Worm (Caenorhabditis elegans): Measurements from ENCODE around the gene C01C4.2.

C01C4.2 gene

DNA sequence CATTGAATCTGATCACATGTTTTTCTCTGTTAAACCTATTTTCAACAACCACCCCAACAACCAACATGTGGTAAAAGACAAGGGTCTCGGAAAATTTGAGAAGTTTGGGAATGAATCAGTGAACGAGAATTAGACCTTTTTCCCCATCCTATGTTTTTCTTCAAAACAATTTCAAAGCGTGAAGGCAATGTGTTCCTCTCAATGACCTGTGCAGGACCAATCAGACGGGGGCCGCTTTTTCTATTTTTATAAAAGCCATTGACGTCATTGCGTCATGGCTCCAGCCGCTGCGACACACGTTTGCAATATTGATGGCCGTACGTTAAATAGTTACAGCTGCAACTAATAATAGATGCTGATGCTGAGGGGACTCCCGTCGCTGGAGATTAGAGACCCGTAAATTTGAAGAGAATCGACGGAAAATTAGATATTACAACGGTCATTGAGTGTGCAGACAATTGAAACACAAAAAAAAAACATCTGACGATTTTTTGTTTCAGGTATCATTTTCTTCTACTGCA, 3.3 kb upstream of the C01C4.2 start (continued):
- TF ChIP-seq nhr-28 (tag; optimal IDR thresholded peaks at IDR 0.05) (no peak), T26A8.4 (GFP tag; IDR thresholded peaks at IDR 0.05) (no peak), dve-1 (tag; optimal IDR thresholded peaks at IDR 0.05; ENCODE audit: insufficient read depth) (no peak), zag-1 (tag; optimal IDR thresholded peaks at IDR 0.05) (no peak), nhr-111 (GFP tag; optimal IDR thresholded peaks at IDR 0.05) (no peak), nhr-6 (tag; optimal IDR thresholded peaks at IDR 0.05) (no peak), hmg-1.1 (GFP tag; IDR thresholded peaks at IDR 0.05) (0 out of 2 replicates have a peak, but pooled peaks have one; percentile 25), mes-2 (tag; optimal IDR thresholded peaks at IDR 0.05; ENCODE audit: poor library complexity, severe bottlenecking) (no peak), Y75B8A.6 (GFP tag; IDR thresholded peaks at IDR 0.05) (no peak), daf-16 (GFP tag; optimal IDR thresholded peaks at IDR 0.05) (peak in 1 of 2 experiments; percentile 76), daf-16 (tag; optimal IDR thresholded peaks at IDR 0.05) (no peak)

DNA sequence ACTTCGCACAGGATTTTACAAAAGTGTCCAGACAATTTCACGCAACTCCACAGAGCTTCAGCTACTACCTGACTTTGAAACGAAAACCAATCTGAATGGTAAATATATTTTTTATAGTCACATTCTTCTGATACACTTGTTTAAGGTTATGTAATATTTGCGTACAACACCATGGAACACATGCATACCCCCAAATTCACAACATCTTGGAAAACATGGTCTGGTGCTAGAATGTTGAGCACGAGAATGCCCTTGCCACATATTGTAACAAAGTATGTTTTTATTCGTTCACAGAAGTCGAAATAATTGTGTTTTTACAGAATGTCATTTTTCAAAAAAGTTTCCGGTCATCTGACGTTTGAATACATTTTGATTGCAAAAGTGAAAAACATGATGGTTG, 938 bp downstream of the C01C4.2 start:
- TF ChIP-seq unc-62 (GFP tag; optimal IDR thresholded peaks at IDR 0.05 in 1 of 2) (peak in 1 of 2 experiments; percentile 93), unc-62 (tag; optimal IDR thresholded peaks at IDR 0.05) (no peak), mxl-3 (GFP tag; optimal IDR thresholded peaks at IDR 0.05) (no peak)

DNA sequence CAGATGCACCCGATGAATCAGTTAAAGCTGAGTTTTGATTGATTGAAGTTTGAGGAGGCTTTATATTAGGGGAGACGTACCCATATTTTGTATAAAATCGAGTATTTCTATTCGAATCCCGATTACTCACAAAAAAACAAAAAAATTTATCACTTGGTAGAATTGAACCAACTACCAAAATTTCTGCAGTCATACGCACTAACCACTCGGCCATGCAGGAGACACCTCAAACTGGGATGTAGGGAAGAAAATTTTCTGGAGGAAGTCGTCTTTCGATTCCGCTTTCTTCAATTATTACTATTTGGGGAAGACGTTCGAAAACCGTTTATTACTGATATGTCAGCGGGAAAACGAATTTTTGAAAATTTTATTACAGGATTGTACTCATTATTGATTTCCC, 7.7 kb downstream of the C01C4.2 start:
- TF ChIP-seq snpc-1.2 (GFP tag; IDR thresholded peaks at IDR 0.05) (peak; percentile 38; the same call in 1 of the 2 replicates), lim-7 (GFP tag; IDR thresholded peaks at IDR 0.05) (peak; percentile 62), dmd-8 (GFP tag; IDR thresholded peaks at IDR 0.05) (0 out of 2 replicates have a peak, but pooled peaks have one; percentile 38), Y105C5A.15 (GFP tag; IDR thresholded peaks at IDR 0.05) (0 out of 2 replicates have a peak, but pooled peaks have one; percentile 36)

ce11 chrX:3725437-3725836, 10.5 kb downstream of the C01C4.2 start:
- no peak for TF ChIP-seq ZK337.2 (GFP tag; IDR thresholded peaks at IDR 0.05)
- no peak for TF ChIP-seq madf-9 (GFP tag; conservative IDR thresholded peaks at IDR 0.05)

DNA sequence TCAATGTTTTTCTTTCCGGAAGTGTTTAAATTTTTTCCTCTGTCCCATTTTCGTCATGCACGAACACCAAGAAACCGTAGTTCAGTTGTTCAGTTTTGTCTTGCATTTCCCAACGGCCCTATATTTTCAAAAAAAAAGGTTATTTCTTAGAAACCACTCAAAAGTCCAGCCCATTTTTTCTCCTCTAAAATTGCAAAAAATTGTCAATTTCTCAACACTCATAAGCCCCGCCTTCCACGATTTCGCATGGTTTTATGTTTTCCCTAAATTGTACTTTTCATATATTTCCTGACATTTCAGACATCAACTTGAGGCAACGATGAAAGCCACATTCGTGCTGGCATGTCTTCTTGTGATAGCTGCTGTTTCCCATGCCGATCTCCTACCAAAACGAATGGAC, 12.4 kb downstream of the C01C4.2 start, which contains the start of gene nlp-1:
Gene nlp-1, plus strand, starts transcription at position 301 of the 400 bp plus-strand sequence.
- TF ChIP-seq zfp-3 (GFP tag; conservative IDR thresholded peaks at IDR 0.05) (no peak), unc-39 (tag; optimal IDR thresholded peaks at IDR 0.05) (no peak), arid-1 (GFP tag; conservative IDR thresholded peaks at IDR 0.05) (no peak), egl-27 (tag; optimal IDR thresholded peaks at IDR 0.05) (no peak), php-3 (GFP tag; IDR thresholded peaks at IDR 0.05) (no peak), vab-7 (GFP tag; IDR thresholded peaks at IDR 0.05) (no peak), Y75B8A.6 (GFP tag; IDR thresholded peaks at IDR 0.05) (no peak), unc-62 (GFP tag; optimal IDR thresholded peaks at IDR 0.05 in 1 of 2) (no peak), unc-62 (tag; optimal IDR thresholded peaks at IDR 0.05) (no peak), T26A8.4 (GFP tag; IDR thresholded peaks at IDR 0.05) (no peak), saeg-2 (GFP tag; IDR thresholded peaks at IDR 0.05) (no peak)

- no peak for TF ChIP-seq tag-97 (GFP tag; IDR thresholded peaks at IDR 0.05)
- no peak for TF ChIP-seq mes-2 (tag; optimal IDR thresholded peaks at IDR 0.05; ENCODE audit: poor library complexity, severe bottlenecking)
- TF ChIP-seq dmd-6 (GFP tag; IDR thresholded peaks at IDR 0.05), result peak; percentile 94
- TF ChIP-seq nhr-28 (tag; optimal IDR thresholded peaks at IDR 0.05), result peak; percentile 93
- TF ChIP-seq nhr-11 (tag; optimal IDR thresholded peaks at IDR 0.05), result no peak
- TF ChIP-seq dmd-8 (GFP tag; IDR thresholded peaks at IDR 0.05), result no peak
- TF ChIP-seq nhr-41 (GFP tag; IDR thresholded peaks at IDR 0.05), result no peak
- no peak for TF ChIP-seq F37D6.2 (tag; optimal IDR thresholded peaks at IDR 0.05)
- TF ChIP-seq attf-4 (tag; optimal IDR thresholded peaks at IDR 0.05), result no peak
- no peak for TF ChIP-seq lin-29 (GFP tag; IDR thresholded peaks at IDR 0.05)
- TF ChIP-seq tra-1 (GFP tag; IDR thresholded peaks at IDR 0.05), result peak; percentile 58
- no peak for TF ChIP-seq Y75B8A.6 (GFP tag; IDR thresholded peaks at IDR 0.05)
- TF ChIP-seq pha-4 (GFP tag; IDR thresholded peaks at IDR 0.05), result no peak
- no peak for TF ChIP-seq pha-4 (tag; optimal IDR thresholded peaks at IDR 0.05)
- TF ChIP-seq aha-1 (tag), result peak; percentile 97
- no peak for TF ChIP-seq nhr-25 (tag; optimal IDR thresholded peaks at IDR 0.05; ENCODE audit: borderline replicate concordance, insufficient read depth)
- no peak for TF ChIP-seq nhr-111 (GFP tag; optimal IDR thresholded peaks at IDR 0.05)
- TF ChIP-seq saeg-2 (GFP tag; IDR thresholded peaks at IDR 0.05), result no peak
- TF ChIP-seq ztf-7 (tag; optimal IDR thresholded peaks at IDR 0.05), result no peak
- no peak for TF ChIP-seq lin-38 (GFP tag; IDR thresholded peaks at IDR 0.05)
- TF ChIP-seq nhr-6 (tag; optimal IDR thresholded peaks at IDR 0.05), result no peak
- no peak for TF ChIP-seq daf-12 (tag; optimal IDR thresholded peaks at IDR 0.05)
Observed at ce11 chrX:3728970-3729369, 14.1 kb downstream of the C01C4.2 start, which contains the start of gene aex-4. Gene aex-4, plus strand, starts transcription at chrX:3729281.
